Worm (Caenorhabditis elegans) whole organism, L4/young adult: ENCODE data around the gene PDB1.1.

Source experiments
- W03F9.2 ChIP-seq: fragments of 150-350 bp; optimal IDR thresholded peaks from 2 replicates; lab custom pipeline; 2014; ENCODE audit warnings: missing biosample characterization, missing genetic modification characterization
- dao-5 ChIP-seq: sonication (generic microtip); optimal IDR thresholded peaks from 2 replicates; lab custom pipeline; 2016; ENCODE audit warnings: missing genotype, missing genetic modification characterization, moderate library complexity, missing compliant biosample characterization
- him-1 ChIP-seq: sonication (generic microtip); optimal IDR thresholded peaks from 2 replicates; lab custom pipeline; 2016; ENCODE audit warnings: missing genotype, missing genetic modification reagents, missing genetic modification characterization, missing compliant biosample characterization

PDB1.1 gene

ce11 chrX:7546509-7546908 is 12.4 kb downstream of the PDB1.1 start, which contains the start of gene col-174:
Gene col-174, plus strand, starts transcription at chrX:7546809.
- TF ChIP-seq W03F9.2 (tag; lab: Kevin White, UChicago) (no peak), dao-5 (tag; lab: Kevin White, UChicago) (no peak), him-1 (tag; lab: Kevin White, UChicago) (no peak)

ce11 chrX:7541078-7541477 is 17.8 kb downstream of the PDB1.1 start:
- TF ChIP-seq him-1 (tag; lab: Kevin White, UChicago): no peak
- no peak for TF ChIP-seq dao-5 (tag; lab: Kevin White, UChicago)
- no peak for TF ChIP-seq W03F9.2 (tag; lab: Kevin White, UChicago)

ce11 chrX:7540033-7540432 is 18.9 kb downstream of the PDB1.1 start, which contains the start of gene glb-16:
Gene glb-16, minus strand, starts transcription at chrX:7540133.
- TF ChIP-seq him-1 (tag; lab: Kevin White, UChicago) (no peak), dao-5 (tag; lab: Kevin White, UChicago) (no peak), W03F9.2 (tag; lab: Kevin White, UChicago) (no peak)

ce11 chrX:7537742-7538268 is 21.1 kb downstream of the PDB1.1 start, which contains the start of gene dpy-7:
Gene dpy-7, minus strand, starts transcription at chrX:7537792.
- no peak for TF ChIP-seq dao-5 (tag; lab: Kevin White, UChicago)
- no peak for TF ChIP-seq W03F9.2 (tag; lab: Kevin White, UChicago)
- TF ChIP-seq him-1 (tag; lab: Kevin White, UChicago): no peak

- TF ChIP-seq W03F9.2 (tag; lab: Kevin White, UChicago): no peak
- TF ChIP-seq him-1 (tag; lab: Kevin White, UChicago): no peak
- TF ChIP-seq dao-5 (tag; lab: Kevin White, UChicago): no peak
Observed at ce11 chrX:7536869-7537268, 22.0 kb downstream of the PDB1.1 start.

ce11 chrX:7534454-7534853 is 24.4 kb downstream of the PDB1.1 start:
- TF ChIP-seq dao-5 (tag; lab: Kevin White, UChicago) (no peak), him-1 (tag; lab: Kevin White, UChicago) (no peak), W03F9.2 (tag; lab: Kevin White, UChicago) (no peak)

- TF ChIP-seq him-1 (tag; lab: Kevin White, UChicago): no peak
- TF ChIP-seq W03F9.2 (tag; lab: Kevin White, UChicago): no peak
- TF ChIP-seq dao-5 (tag; lab: Kevin White, UChicago): no peak
Observed at ce11 chrX:7532632-7533031, 26.3 kb downstream of the PDB1.1 start, which contains the start of gene ceh-14. Gene ceh-14, minus strand, starts transcription at chrX:7532732.

- TF ChIP-seq W03F9.2 (tag; lab: Kevin White, UChicago): no peak
- no peak for TF ChIP-seq him-1 (tag; lab: Kevin White, UChicago)
- TF ChIP-seq dao-5 (tag; lab: Kevin White, UChicago): no peak
Observed at ce11 chrX:7525271-7525670, 33.6 kb downstream of the PDB1.1 start, which contains the start of gene F46C8.3. Gene F46C8.3, plus strand, starts transcription at chrX:7525571.

- TF ChIP-seq dao-5 (tag; lab: Kevin White, UChicago) (no peak), him-1 (tag; lab: Kevin White, UChicago) (no peak), W03F9.2 (tag; lab: Kevin White, UChicago) (no peak)
Observed at ce11 chrX:7523799-7524198, 35.1 kb downstream of the PDB1.1 start.

ce11 chrX:7522595-7522994 is 36.3 kb downstream of the PDB1.1 start:
- TF ChIP-seq W03F9.2 (tag; lab: Kevin White, UChicago) (no peak), dao-5 (tag; lab: Kevin White, UChicago) (no peak)

- TF ChIP-seq him-1 (tag; lab: Kevin White, UChicago) (no peak), dao-5 (tag; lab: Kevin White, UChicago) (no peak), W03F9.2 (tag; lab: Kevin White, UChicago) (no peak)
Observed at ce11 chrX:7519569-7519968, 39.3 kb downstream of the PDB1.1 start, which contains the start of gene chts-1. Gene chts-1, minus strand, starts transcription at chrX:7519669.

ce11 chrX:7512714-7513113 is 46.2 kb downstream of the PDB1.1 start:
- TF ChIP-seq dao-5 (tag; lab: Kevin White, UChicago): no peak

ce11 chrX:7507141-7507540 is 51.7 kb downstream of the PDB1.1 start:
- TF ChIP-seq dao-5 (tag; lab: Kevin White, UChicago): no peak
- no peak for TF ChIP-seq him-1 (tag; lab: Kevin White, UChicago)
- TF ChIP-seq W03F9.2 (tag; lab: Kevin White, UChicago): no peak
